Fruit fly (Drosophila melanogaster) whole organism, embryonic: ENCODE data around the gene SmydA-9.

Source experiments
- Aef1 ChIP-seq: fragments of 200-800 bp; sonication (Bioruptor generic); IDR thresholded peaks from 3 replicates; pipeline ENCODE4 v1.3.6; 2022; ENCODE audit warnings: missing biosample characterization, missing genetic modification characterization
- C15 ChIP-seq: fragments of 200-800 bp; sonication (Bioruptor generic); IDR thresholded peaks from 3 replicates; pipeline ENCODE4 v1.3.6; 2022; ENCODE audit warnings: missing biosample characterization, missing genetic modification characterization
- CG1024 ChIP-seq: fragments of 200-800 bp; sonication (Bioruptor generic); IDR thresholded peaks from 2 replicates; pipeline ENCODE4 v1.3.6; 2022; ENCODE audit warnings: missing biosample characterization, missing genetic modification characterization
- CG11085 ChIP-seq: fragments of 200-800 bp; sonication (Bioruptor generic); IDR thresholded peaks from 2 replicates; pipeline ENCODE4 v1.3.6; 2022; ENCODE audit warnings: missing biosample characterization, missing genetic modification characterization
- CG12299 ChIP-seq: fragments of 200-800 bp; sonication (Bioruptor generic); optimal IDR thresholded peaks from 2 replicates; lab custom pipeline; 2018; ENCODE audit warnings: missing biosample characterization, mild to moderate bottlenecking, missing genetic modification characterization
- CG14860 ChIP-seq: fragments of 200-800 bp; sonication (Bioruptor generic); IDR thresholded peaks from 3 replicates; pipeline ENCODE4 v1.3.6; 2022; ENCODE audit warnings: missing biosample characterization, missing genetic modification characterization; ENCODE audit not compliant: partially characterized antibody
- CG16813 ChIP-seq: fragments of 200-800 bp; sonication (Bioruptor generic); IDR thresholded peaks from 3 replicates; pipeline ENCODE4 v1.3.6; 2022; ENCODE audit warnings: missing biosample characterization, missing genetic modification characterization; ENCODE audit not compliant: partially characterized antibody
- CG16815 ChIP-seq: fragments of 200-800 bp; sonication (Bioruptor generic); optimal IDR thresholded peaks from 3 replicates; lab custom pipeline; 2017; ENCODE audit warnings: missing biosample characterization, mild to moderate bottlenecking, missing genetic modification characterization
- CG17568 ChIP-seq: fragments of 200-800 bp; sonication (Bioruptor generic); optimal IDR thresholded peaks from 2 replicates; lab custom pipeline; 2018; ENCODE audit warnings: missing biosample characterization, mild to moderate bottlenecking, missing genetic modification characterization, moderate library complexity
- CG1792 ChIP-seq: fragments of 200-800 bp; sonication (Bioruptor generic); optimal IDR thresholded peaks from 2 replicates; lab custom pipeline; 2016; ENCODE audit warnings: missing biosample characterization, missing genetic modification characterization
- CG18011 ChIP-seq: fragments of 200-800 bp; sonication (Bioruptor generic); optimal IDR thresholded peaks from 2 replicates; lab custom pipeline; 2017; ENCODE audit warnings: missing biosample characterization, missing genetic modification characterization, mild to moderate bottlenecking, moderate library complexity, missing genotype
- CG18599 ChIP-seq: fragments of 200-800 bp; sonication (Bioruptor generic); optimal IDR thresholded peaks from 3 replicates; lab custom pipeline; 2017; ENCODE audit warnings: missing biosample characterization, missing genetic modification characterization, mild to moderate bottlenecking, moderate library complexity, missing genetic modification reagents
- CG31441 ChIP-seq: fragments of 200-800 bp; sonication (Bioruptor generic); IDR thresholded peaks from 2 replicates; pipeline ENCODE4 v1.3.6; 2022; ENCODE audit warnings: missing biosample characterization, missing genetic modification characterization
- CG3163 ChIP-seq: fragments of 200-800 bp; sonication (Bioruptor generic); optimal IDR thresholded peaks from 3 replicates; lab custom pipeline; 2016; ENCODE audit warnings: missing biosample characterization, missing genetic modification characterization
- CG32532 ChIP-seq: fragments of 200-800 bp; sonication (Bioruptor generic); IDR thresholded peaks from 2 replicates; pipeline ENCODE4 v1.3.6; 2022; ENCODE audit warnings: missing biosample characterization, missing genetic modification characterization
- CG3281 ChIP-seq: fragments of 200-800 bp; sonication (Bioruptor generic); optimal IDR thresholded peaks from 3 replicates; lab custom pipeline; 2017; ENCODE audit warnings: missing biosample characterization, mild to moderate bottlenecking, missing genetic modification characterization
- CG3995 ChIP-seq: fragments of 200-800 bp; sonication (Bioruptor generic); optimal IDR thresholded peaks from 3 replicates; lab custom pipeline; 2016; ENCODE audit warnings: missing biosample characterization, missing genetic modification characterization
- CG4360 ChIP-seq: fragments of 200-800 bp; sonication (Bioruptor generic); IDR thresholded peaks from 2 replicates; pipeline ENCODE4 v1.3.6; 2022; ENCODE audit warnings: missing biosample characterization, missing genetic modification characterization
- CG7987 ChIP-seq: fragments of 200-800 bp; sonication (Bioruptor generic); optimal IDR thresholded peaks from 2 replicates; lab custom pipeline; 2018; ENCODE audit warnings: missing biosample characterization, mild to moderate bottlenecking, missing genetic modification characterization, moderate library complexity
- CG9215 ChIP-seq: fragments of 200-800 bp; sonication (Bioruptor generic); IDR thresholded peaks from 2 replicates; pipeline ENCODE4 v1.3.6; 2022; ENCODE audit warnings: missing biosample characterization, missing genetic modification characterization
- CHES-1-like ChIP-seq: fragments of 200-800 bp; sonication (Bioruptor generic); optimal IDR thresholded peaks from 2 replicates; lab custom pipeline; 2016; ENCODE audit warnings: missing biosample characterization, missing genetic modification characterization
- CoRest ChIP-seq: fragments of 200-800 bp; sonication (Bioruptor generic); optimal IDR thresholded peaks from 3 replicates; lab custom pipeline; 2018; ENCODE audit warnings: missing biosample characterization, mild to moderate bottlenecking, missing genetic modification characterization, moderate library complexity
- D19A ChIP-seq: fragments of 200-800 bp; optimal IDR thresholded peaks from 3 replicates; lab custom pipeline; 2019; ENCODE audit warnings: missing biosample characterization, mild to moderate bottlenecking, missing genetic modification characterization, moderate library complexity
- Doc3 ChIP-seq: fragments of 200-800 bp; sonication (Bioruptor generic); IDR thresholded peaks from 3 replicates; pipeline ENCODE4 v1.3.6; 2022; ENCODE audit warnings: missing biosample characterization, missing genetic modification characterization; ENCODE audit not compliant: partially characterized antibody
- Ets97D ChIP-seq: fragments of 200-800 bp; sonication (Bioruptor generic); optimal IDR thresholded peaks from 3 replicates; lab custom pipeline; 2016; ENCODE audit warnings: missing biosample characterization, missing genetic modification characterization
- Gug ChIP-seq: fragments of 200-800 bp; sonication (Bioruptor generic); IDR thresholded peaks from 4 replicates; pipeline ENCODE4 v1.3.6; 2022; ENCODE audit warnings: missing biosample characterization, missing genetic modification characterization
- H2.0 ChIP-seq: fragments of 200-800 bp; sonication (Bioruptor generic); IDR thresholded peaks from 2 replicates; pipeline ENCODE4 v1.3.6; 2022; ENCODE audit warnings: missing biosample characterization, missing genetic modification characterization
- Kr ChIP-seq: fragments of 200-800 bp; sonication (Bioruptor generic); optimal IDR thresholded peaks from 2 replicates; lab custom pipeline; 2017; ENCODE audit warnings: missing biosample characterization, mild to moderate bottlenecking, missing genetic modification characterization
- Lhr ChIP-seq: fragments of 200-800 bp; sonication (Bioruptor generic); optimal IDR thresholded peaks from 3 replicates; lab custom pipeline; 2017; ENCODE audit warnings: mild to moderate bottlenecking, missing biosample characterization, missing genetic modification reagents, missing genetic modification characterization
- NC2β ChIP-seq: fragments of 200-800 bp; sonication (Bioruptor generic); optimal IDR thresholded peaks from 2 replicates; lab custom pipeline; 2016; ENCODE audit warnings: missing biosample characterization, missing genetic modification characterization
- Sry-δ ChIP-seq: fragments of 200-800 bp; sonication (Bioruptor generic); optimal IDR thresholded peaks from 2 replicates; lab custom pipeline; 2016; ENCODE audit warnings: missing biosample characterization, missing genetic modification characterization
- Taf1 ChIP-seq: fragments of 200-800 bp; sonication (Bioruptor generic); IDR thresholded peaks from 2 replicates; pipeline ENCODE4 v1.3.6; 2022; ENCODE audit warnings: missing biosample characterization, missing genetic modification characterization
- Usf ChIP-seq: fragments of 200-800 bp; sonication (Bioruptor generic); optimal IDR thresholded peaks from 2 replicates; lab custom pipeline; 2017; ENCODE audit warnings: missing genotype, missing biosample characterization, missing genetic modification characterization
- Vsx1 ChIP-seq: fragments of 200-800 bp; sonication (Bioruptor generic); optimal IDR thresholded peaks from 2 replicates; lab custom pipeline; 2017; ENCODE audit warnings: missing biosample characterization, mild to moderate bottlenecking, missing genetic modification characterization, missing genetic modification reagents
- chinmo ChIP-seq: fragments of 200-800 bp; sonication (Bioruptor generic); IDR thresholded peaks from 4 replicates; pipeline ENCODE4 v1.3.6; 2022; ENCODE audit warnings: missing biosample characterization, missing genetic modification characterization; ENCODE audit not compliant: partially characterized antibody
- dan ChIP-seq: fragments of 200-800 bp; sonication (Bioruptor generic); IDR thresholded peaks from 2 replicates; pipeline ENCODE4 v1.3.6; 2022; ENCODE audit warnings: missing biosample characterization, missing genetic modification characterization
- dmrt99B ChIP-seq: fragments of 200-800 bp; sonication (Bioruptor generic); optimal IDR thresholded peaks from 2 replicates; lab custom pipeline; 2018; ENCODE audit warnings: missing biosample characterization, mild to moderate bottlenecking, missing genetic modification characterization, moderate library complexity
- dpn ChIP-seq, 2 experiments: fragments of 200-800 bp; sonication (Bioruptor generic); optimal IDR thresholded peaks; 3 replicates each; lab custom pipeline; 2016; ENCODE audit warnings: missing biosample characterization in 2 of 2, missing genetic modification characterization in 2 of 2
- eve ChIP-seq, 2 experiments: fragments of >200 bp; optimal IDR thresholded peaks; 2 replicates each; lab custom pipeline; 2017; ENCODE audit warnings: missing biosample characterization in 2 of 2, missing genetic modification characterization in 2 of 2
- fu2 ChIP-seq: fragments of 200-800 bp; sonication (Bioruptor generic); optimal IDR thresholded peaks from 2 replicates; lab custom pipeline; 2016; ENCODE audit warnings: missing biosample characterization, missing genetic modification characterization
- gfzf ChIP-seq: fragments of 200-800 bp; sonication (Bioruptor generic); optimal IDR thresholded peaks from 2 replicates; lab custom pipeline; 2016; ENCODE audit warnings: missing biosample characterization, mild to moderate bottlenecking, missing genetic modification characterization, moderate library complexity
- h ChIP-seq: fragments of >200 bp; optimal IDR thresholded peaks from 2 replicates; lab custom pipeline; 2017
- ham ChIP-seq: fragments of 200-800 bp; sonication (Bioruptor generic); IDR thresholded peaks from 2 replicates; pipeline ENCODE4 v1.3.6; 2022; ENCODE audit warnings: missing biosample characterization, missing genetic modification characterization
- mirr ChIP-seq: fragments of 200-800 bp; sonication (Bioruptor generic); optimal IDR thresholded peaks from 3 replicates; lab custom pipeline; 2018; ENCODE audit warnings: missing biosample characterization, mild to moderate bottlenecking, missing genetic modification characterization
- nau ChIP-seq: fragments of 200-800 bp; sonication (Bioruptor generic); optimal IDR thresholded peaks from 3 replicates; lab custom pipeline; 2017; ENCODE audit warnings: missing biosample characterization, mild to moderate bottlenecking, missing genetic modification characterization, missing genetic modification reagents
- otp ChIP-seq: fragments of 200-800 bp; sonication (Bioruptor generic); IDR thresholded peaks from 3 replicates; pipeline ENCODE4, ENCODE4 v1.3.6; 2022; ENCODE audit warnings: missing biosample characterization, missing genetic modification characterization
- sens ChIP-seq: fragments of 200-800 bp; sonication (Bioruptor generic); peaks from one replicate; lab custom pipeline; 2016; ENCODE audit warnings: missing biosample characterization, missing genetic modification characterization
- sim ChIP-seq: fragments of 200-800 bp; sonication (Bioruptor generic); IDR thresholded peaks from 2 replicates; pipeline ENCODE4 v1.3.6; 2022; ENCODE audit warnings: missing biosample characterization, missing genetic modification characterization
- tap ChIP-seq: fragments of 200-800 bp; optimal IDR thresholded peaks from 3 replicates; lab custom pipeline; 2019; ENCODE audit warnings: missing biosample characterization, mild to moderate bottlenecking, missing genetic modification characterization, moderate library complexity
- tgo ChIP-seq: fragments of 200-800 bp; sonication (Bioruptor generic); IDR thresholded peaks from 3 replicates; pipeline ENCODE4 v1.3.6; 2022; ENCODE audit warnings: missing biosample characterization, missing genetic modification characterization
- vvl ChIP-seq: fragments of 200-800 bp; sonication (Bioruptor generic); IDR thresholded peaks from 2 replicates; pipeline ENCODE4 v1.3.6; 2022; ENCODE audit warnings: missing biosample characterization, missing genetic modification characterization
- wdn ChIP-seq: fragments of 200-800 bp; sonication (Bioruptor generic); IDR thresholded peaks from 2 replicates; pipeline ENCODE4 v1.3.6; 2022; ENCODE audit warnings: missing biosample characterization, missing genetic modification characterization

Gene SmydA-9

DNA sequence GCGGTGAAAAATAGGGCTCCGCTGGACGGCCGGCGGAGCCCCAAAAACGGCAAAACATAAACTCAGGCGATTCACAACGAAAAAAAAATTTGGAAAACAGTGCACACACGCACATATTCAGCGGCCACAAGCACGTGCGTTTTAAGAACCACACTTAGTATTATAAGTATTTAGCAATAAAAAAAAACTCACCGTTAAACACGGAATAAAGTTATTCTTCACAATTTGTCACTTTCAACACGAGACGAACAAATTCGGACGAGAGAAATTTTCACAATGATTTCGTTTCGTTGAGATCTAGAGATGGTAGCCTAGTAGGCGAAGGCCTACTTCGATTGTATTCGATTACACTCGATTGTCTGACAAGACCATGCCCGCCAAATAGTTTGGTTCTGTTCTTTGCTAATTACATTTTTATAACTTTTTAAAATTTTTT lies 54.3 kb downstream of the SmydA-9 start, which contains the start of gene His3.3B:
TSS of gene His3.3B (minus strand) at position 282 of the 436 bp plus-strand sequence.
- TF ChIP-seq Usf (GFP tag; lab: Kevin White, UChicago) (no peak), Taf1 (GFP tag; lab: Robert Waterston, UW) (no peak), Sry-δ (GFP tag; lab: Kevin White, UChicago) (peak; percentile 90), CG14860 (GFP tag; lab: Robert Waterston, UW) (no peak), CG16815 (GFP tag; lab: Kevin White, UChicago) (no peak), Lhr (GFP tag; lab: Kevin White, UChicago) (no peak), Kr (GFP tag; lab: Kevin White, UChicago) (no peak), CG3163 (GFP tag; lab: Kevin White, UChicago) (no peak), NC2β (no peak), tap (tag; lab: Kevin White, UChicago) (peak; percentile 2), CG18011 (no peak), D19A (tag; lab: Kevin White, UChicago) (no peak), CHES-1-like (GFP tag; lab: Kevin White, UChicago) (no peak), Vsx1 (GFP tag; lab: Kevin White, UChicago) (no peak), sim (GFP tag; lab: Robert Waterston, UW) (no peak), CG16813 (GFP tag; lab: Robert Waterston, UW) (peak; percentile 42; the same call in 1 of the 3 replicates), chinmo (GFP tag; lab: Robert Waterston, UW) (0 out of 4 replicates have a peak, but pooled peaks have one; percentile 51), CG7987 (GFP tag; lab: Kevin White, UChicago) (no peak), vvl (GFP tag; lab: Robert Waterston, UW) (peak; percentile 27; the same call in 1 of the 2 replicates), CG4360 (GFP tag; lab: Robert Waterston, UW) (no peak), CG3995 (peak; percentile 4), fu2 (GFP tag; lab: Kevin White, UChicago) (peak; percentile 80), C15 (GFP tag; lab: Robert Waterston, UW) (no peak), wdn (no peak), gfzf (peak; percentile 53), ham (GFP tag; lab: Robert Waterston, UW) (no peak), nau (GFP tag; lab: Kevin White, UChicago) (peak; percentile 1), CoRest (tag; lab: Kevin White, UChicago) (no peak), h (lab: Kevin White, UChicago) (no peak), CG1024 (GFP tag; lab: Robert Waterston, UW) (no peak), Gug (GFP tag; lab: Robert Waterston, UW) (no peak), CG1792 (GFP tag; lab: Kevin White, UChicago) (no peak), Ets97D (GFP tag; lab: Kevin White, UChicago) (peak; percentile 15), dpn (GFP tag; optimal IDR thresholded peaks at IDR 0.05; lab: Kevin White, UChicago) (no peak), CG31441 (no peak; the same call in 1 of the 2 replicates), eve (GFP tag; optimal IDR thresholded peaks at IDR 0.05; lab: Kevin White, UChicago) (no peak), sens (peak; percentile 14), CG9215 (GFP tag; lab: Robert Waterston, UW) (no peak), dmrt99B (tag; lab: Kevin White, UChicago) (no peak), Doc3 (GFP tag; lab: Robert Waterston, UW) (no peak; the same call in 2 of the 3 replicates), dan (no peak), CG32532 (GFP tag; lab: Robert Waterston, UW) (no peak; the same call in 1 of the 2 replicates), Aef1 (GFP tag; lab: Robert Waterston, UW) (no peak), CG11085 (no peak), otp (GFP tag; lab: Robert Waterston, UW) (no peak), H2.0 (GFP tag; lab: Robert Waterston, UW) (no peak), CG17568 (GFP tag; lab: Kevin White, UChicago) (no peak), tgo (GFP tag; lab: Robert Waterston, UW) (no peak; the same call in 2 of the 3 replicates), CG18599 (GFP tag; lab: Kevin White, UChicago) (peak; percentile 38), mirr (GFP tag; lab: Kevin White, UChicago) (peak; percentile 21), CG12299 (peak; percentile 55), CG3281 (no peak)
